Worm (Caenorhabditis elegans) whole organism, L4/young adult: Measurements from ENCODE around the gene T11G6.5.

Experiments
- W03F9.2 ChIP-seq: fragments of 150-350 bp; optimal IDR thresholded peaks from 2 replicates; lab custom pipeline; 2014; ENCODE audit warnings: missing biosample characterization, missing genetic modification characterization
- dao-5 ChIP-seq: sonication (generic microtip); optimal IDR thresholded peaks from 2 replicates; lab custom pipeline; 2016; ENCODE audit warnings: missing genotype, missing genetic modification characterization, moderate library complexity, missing compliant biosample characterization
- him-1 ChIP-seq: sonication (generic microtip); optimal IDR thresholded peaks from 2 replicates; lab custom pipeline; 2016; ENCODE audit warnings: missing genotype, missing genetic modification reagents, missing genetic modification characterization, missing compliant biosample characterization

DNA sequence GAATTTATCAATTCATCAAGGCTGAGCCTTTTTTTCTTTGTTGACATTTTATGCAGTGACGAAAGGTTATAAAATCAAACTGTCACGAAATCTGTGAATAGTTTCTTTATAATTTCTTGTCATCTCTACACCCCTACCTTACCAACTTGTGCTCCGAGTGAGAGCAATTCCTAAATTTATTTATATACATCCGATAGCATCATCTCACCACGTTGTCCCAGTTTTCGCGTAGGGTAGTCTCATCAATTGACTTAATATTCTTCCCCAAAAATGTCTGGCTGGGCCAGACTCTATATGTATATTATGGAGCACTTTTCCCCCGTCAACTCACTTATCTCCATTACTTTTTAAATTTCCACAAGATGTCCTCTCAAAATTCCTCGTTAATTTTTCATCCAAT is 17.2 kb downstream of the T11G6.5 start:
- TF ChIP-seq him-1 (tag; lab: Kevin White, UChicago) = no peak
- TF ChIP-seq W03F9.2 = no peak
- no peak for TF ChIP-seq dao-5 (tag; lab: Kevin White, UChicago)
